Worm (Caenorhabditis elegans): ENCODE results near the gene Y71H2AM.11.

ce11 chrIII:2724992-2725220, at the start of gene Y71H2AM.11:
- TF ChIP-seq him-1 (tag; optimal IDR thresholded peaks at IDR 0.05) (no peak), dao-5 (tag; optimal IDR thresholded peaks at IDR 0.05) (no peak)
